Fruit fly (Drosophila melanogaster) whole organism, embryonic: ENCODE results near the gene CG34283.

Experiments
- CG10274 ChIP-seq: fragments of 200-800 bp; sonication (Bioruptor generic); optimal IDR thresholded peaks from 3 replicates; lab custom pipeline; 2017; ENCODE audit warnings: missing biosample characterization, mild to moderate bottlenecking, missing genetic modification characterization
- CG10654 ChIP-seq: fragments of 200-800 bp; sonication (Bioruptor generic); optimal IDR thresholded peaks from 2 replicates; lab custom pipeline; 2016; ENCODE audit warnings: missing biosample characterization, missing genetic modification characterization
- CG11085 ChIP-seq: fragments of 200-800 bp; sonication (Bioruptor generic); IDR thresholded peaks from 2 replicates; pipeline ENCODE4 v1.3.6; 2022; ENCODE audit warnings: missing biosample characterization, missing genetic modification characterization
- CG11247 ChIP-seq: fragments of 200-800 bp; sonication (Bioruptor generic); IDR thresholded peaks from 2 replicates; pipeline ENCODE4 v1.3.6; 2022; ENCODE audit warnings: missing biosample characterization, missing genetic modification characterization
- CG1233 ChIP-seq: fragments of 200-800 bp; sonication (Bioruptor generic); optimal IDR thresholded peaks from 4 replicates; lab custom pipeline; 2018; ENCODE audit warnings: missing biosample characterization, mild to moderate bottlenecking, missing genetic modification characterization
- CG15514 ChIP-seq: fragments of 200-800 bp; sonication (Bioruptor generic); optimal IDR thresholded peaks from 3 replicates; lab custom pipeline; 2017; ENCODE audit warnings: missing biosample characterization, missing genetic modification characterization, mild to moderate bottlenecking, moderate library complexity, missing genetic modification reagents
- CG15601 ChIP-seq: fragments of 200-800 bp; sonication (Bioruptor generic); optimal IDR thresholded peaks from 3 replicates; lab custom pipeline; 2019; ENCODE audit warnings: missing biosample characterization, mild to moderate bottlenecking, missing genetic modification characterization, moderate library complexity
- CG1603 ChIP-seq: fragments of 200-800 bp; sonication (Bioruptor generic); optimal IDR thresholded peaks from 2 replicates; lab custom pipeline; 2019; ENCODE audit warnings: missing biosample characterization, mild to moderate bottlenecking, missing genetic modification characterization, moderate library complexity
- CG17568 ChIP-seq: fragments of 200-800 bp; sonication (Bioruptor generic); optimal IDR thresholded peaks from 2 replicates; lab custom pipeline; 2018; ENCODE audit warnings: missing biosample characterization, mild to moderate bottlenecking, missing genetic modification characterization, moderate library complexity
- CG3163 ChIP-seq: fragments of 200-800 bp; sonication (Bioruptor generic); optimal IDR thresholded peaks from 3 replicates; lab custom pipeline; 2016; ENCODE audit warnings: missing biosample characterization, missing genetic modification characterization
- CG33213 ChIP-seq: fragments of 200-800 bp; sonication (Bioruptor generic); optimal IDR thresholded peaks from 3 replicates; lab custom pipeline; 2016; ENCODE audit warnings: missing biosample characterization, missing genetic modification characterization
- CG34224 ChIP-seq: fragments of 200-800 bp; sonication (Bioruptor generic); IDR thresholded peaks from 3 replicates; pipeline ENCODE4 v1.3.6; 2022; ENCODE audit warnings: missing biosample characterization, missing genetic modification characterization; ENCODE audit not compliant: partially characterized antibody
- CG3726 ChIP-seq: fragments of 200-800 bp; sonication (Bioruptor generic); IDR thresholded peaks from 3 replicates; pipeline ENCODE4, ENCODE4 v1.3.6; 2022; ENCODE audit warnings: missing biosample characterization, missing genetic modification characterization
- CG3847 ChIP-seq: fragments of 200-800 bp; sonication (Bioruptor generic); IDR thresholded peaks from 2 replicates; pipeline ENCODE4 v1.3.6; 2022; ENCODE audit warnings: missing biosample characterization, missing genetic modification characterization
- CG42726 ChIP-seq: fragments of 200-800 bp; sonication (Bioruptor generic); IDR thresholded peaks from 2 replicates; pipeline ENCODE4 v1.3.6; 2022; ENCODE audit warnings: missing biosample characterization, missing genetic modification characterization; ENCODE audit not compliant: partially characterized antibody
- CG43689 ChIP-seq: fragments of 200-800 bp; sonication (Bioruptor generic); IDR thresholded peaks from 2 replicates; pipeline ENCODE4 v1.3.6; 2022; ENCODE audit warnings: missing biosample characterization, missing genetic modification characterization
- CG5953 ChIP-seq: fragments of 200-800 bp; sonication (Bioruptor generic); IDR thresholded peaks from 2 replicates; pipeline ENCODE4 v1.3.6; 2022; ENCODE audit warnings: missing biosample characterization, missing genetic modification characterization
- D19A ChIP-seq: fragments of 200-800 bp; optimal IDR thresholded peaks from 3 replicates; lab custom pipeline; 2019; ENCODE audit warnings: missing biosample characterization, mild to moderate bottlenecking, missing genetic modification characterization, moderate library complexity
- Dbx ChIP-seq: fragments of 200-800 bp; sonication (Bioruptor generic); IDR thresholded peaks from 3 replicates; pipeline ENCODE4 v1.3.6; 2022; ENCODE audit warnings: missing biosample characterization, missing genetic modification characterization
- Dip2 ChIP-seq: fragments of 200-800 bp; sonication (Bioruptor generic); IDR thresholded peaks from 2 replicates; pipeline ENCODE4 v1.3.6; 2022; ENCODE audit warnings: missing biosample characterization, missing genetic modification characterization
- Dll ChIP-seq: fragments of 200-800 bp; sonication (Bioruptor generic); IDR thresholded peaks from 4 replicates; pipeline ENCODE4 v1.3.6; 2022; ENCODE audit warnings: missing biosample characterization, missing genetic modification characterization; ENCODE audit not compliant: partially characterized antibody
- Doc2 ChIP-seq: fragments of 200-800 bp; sonication (Bioruptor generic); IDR thresholded peaks from 2 replicates; pipeline ENCODE4 v1.3.6; 2022; ENCODE audit warnings: missing biosample characterization, missing genetic modification characterization
- Dp ChIP-seq: fragments of 200-800 bp; sonication (Bioruptor generic); optimal IDR thresholded peaks from 2 replicates; lab custom pipeline; 2018; ENCODE audit warnings: missing biosample characterization, mild to moderate bottlenecking, missing genetic modification characterization, moderate library complexity
- E2f2 ChIP-seq: fragments of 200-800 bp; sonication (Bioruptor generic); IDR thresholded peaks from 2 replicates; pipeline ENCODE4 v1.3.6; 2022; ENCODE audit warnings: missing biosample characterization, missing genetic modification characterization
- ERR ChIP-seq: fragments of 200-800 bp; sonication (Bioruptor generic); optimal IDR thresholded peaks from 2 replicates; lab custom pipeline; 2016; ENCODE audit warnings: missing biosample characterization, missing genetic modification characterization
- Hand ChIP-seq: fragments of 200-800 bp; sonication (Bioruptor generic); optimal IDR thresholded peaks from 2 replicates; lab custom pipeline; 2017; ENCODE audit warnings: mild to moderate bottlenecking, missing biosample characterization, missing genetic modification reagents, missing genetic modification characterization
- Hr78 ChIP-seq, 2 experiments: fragments of 200-800 bp in 1 of 2; fragments of >200 bp in 1 of 2; sonication (Bioruptor generic) in 1 of 2; optimal IDR thresholded peaks; 2 replicates each; lab custom pipeline; 2017 to 2019; ENCODE audit warnings: missing biosample characterization in 2 of 2, missing genetic modification characterization in 2 of 2, mild to moderate bottlenecking in 1 of 2, moderate library complexity in 1 of 2
- Med ChIP-seq: fragments of 200-800 bp; sonication (Bioruptor generic); peaks from one replicate; lab custom pipeline; 2016; ENCODE audit warnings: missing biosample characterization, missing genetic modification characterization, mild to moderate bottlenecking, inconsistent platforms, moderate library complexity
- Mrtf ChIP-seq: fragments of 200-800 bp; sonication (Bioruptor generic); IDR thresholded peaks from 3 replicates; pipeline ENCODE4 v1.3.6; 2022; ENCODE audit warnings: missing biosample characterization, missing genetic modification characterization
- Opbp ChIP-seq: fragments of 200-800 bp; sonication (Bioruptor generic); IDR thresholded peaks from 3 replicates; pipeline ENCODE4 v1.3.6; 2022; ENCODE audit warnings: missing biosample characterization, missing genetic modification characterization; ENCODE audit not compliant: partially characterized antibody
- Ptx1 ChIP-seq: fragments of 200-800 bp; sonication (Bioruptor generic); IDR thresholded peaks from 2 replicates; pipeline ENCODE4 v1.3.6; 2022; ENCODE audit warnings: missing biosample characterization, missing genetic modification characterization
- Sox100B ChIP-seq: fragments of 200-800 bp; sonication (Bioruptor generic); optimal IDR thresholded peaks from 3 replicates; lab custom pipeline; 2018; ENCODE audit warnings: missing biosample characterization, mild to moderate bottlenecking, missing genetic modification characterization
- bbx ChIP-seq: fragments of 200-800 bp; sonication (Bioruptor generic); IDR thresholded peaks from 2 replicates; pipeline ENCODE4 v1.3.6; 2022; ENCODE audit warnings: missing biosample characterization, missing genetic modification characterization; ENCODE audit not compliant: partially characterized antibody
- da ChIP-seq: fragments of 200-800 bp; sonication (Bioruptor generic); optimal IDR thresholded peaks from 2 replicates; lab custom pipeline; 2016; ENCODE audit warnings: missing biosample characterization, missing genetic modification characterization
- dmrt99B ChIP-seq: fragments of 200-800 bp; sonication (Bioruptor generic); optimal IDR thresholded peaks from 2 replicates; lab custom pipeline; 2018; ENCODE audit warnings: missing biosample characterization, mild to moderate bottlenecking, missing genetic modification characterization, moderate library complexity
- grau ChIP-seq: fragments of 200-800 bp; optimal IDR thresholded peaks from 3 replicates; lab custom pipeline; 2019; ENCODE audit warnings: missing biosample characterization, mild to moderate bottlenecking, missing genetic modification characterization, moderate library complexity
- grn ChIP-seq: fragments of 200-800 bp; sonication (Bioruptor generic); optimal IDR thresholded peaks from 3 replicates; lab custom pipeline; 2017; ENCODE audit warnings: missing biosample characterization, missing genetic modification characterization
- gsb-n ChIP-seq: fragments of 200-800 bp; sonication (Bioruptor generic); optimal IDR thresholded peaks from 3 replicates; lab custom pipeline; 2018; ENCODE audit warnings: missing biosample characterization, mild to moderate bottlenecking, missing genetic modification characterization
- her ChIP-seq: fragments of 200-800 bp; sonication (Bioruptor generic); optimal IDR thresholded peaks from 2 replicates; lab custom pipeline; 2016; ENCODE audit warnings: missing biosample characterization, missing genetic modification characterization
- kah ChIP-seq: fragments of 200-800 bp; sonication (Bioruptor generic); optimal IDR thresholded peaks from 2 replicates; lab custom pipeline; 2018; ENCODE audit warnings: missing biosample characterization, mild to moderate bottlenecking, missing genetic modification characterization
- klu ChIP-seq: fragments of 200-800 bp; sonication (Bioruptor generic); IDR thresholded peaks from 2 replicates; pipeline ENCODE4 v1.3.6; 2022; ENCODE audit warnings: missing biosample characterization, missing genetic modification characterization
- lmd ChIP-seq: fragments of 200-800 bp; sonication (Bioruptor generic); IDR thresholded peaks from 2 replicates; pipeline ENCODE4 v1.3.6; 2022; ENCODE audit warnings: missing biosample characterization, missing genetic modification characterization
- nom ChIP-seq: fragments of 200-800 bp; sonication (Bioruptor generic); optimal IDR thresholded peaks from 2 replicates; lab custom pipeline; 2017; ENCODE audit warnings: missing biosample characterization, missing genetic modification characterization, mild to moderate bottlenecking, moderate library complexity, missing genetic modification reagents
- pb ChIP-seq: fragments of 200-800 bp; sonication (Bioruptor generic); optimal IDR thresholded peaks from 3 replicates; lab custom pipeline; 2016; ENCODE audit warnings: missing biosample characterization, missing genetic modification characterization
- ranshi ChIP-seq: fragments of 200-800 bp; sonication (Bioruptor generic); IDR thresholded peaks from 2 replicates; pipeline ENCODE4 v1.3.6; 2022; ENCODE audit warnings: missing biosample characterization, missing genetic modification characterization
- sens ChIP-seq: fragments of 200-800 bp; sonication (Bioruptor generic); peaks from one replicate; lab custom pipeline; 2016; ENCODE audit warnings: missing biosample characterization, missing genetic modification characterization
- sens-2 ChIP-seq: fragments of 200-800 bp; sonication (Bioruptor generic); IDR thresholded peaks from 2 replicates; pipeline ENCODE4 v1.3.6; 2022; ENCODE audit warnings: missing biosample characterization, missing genetic modification characterization
- slbo ChIP-seq: fragments of 200-800 bp; sonication (Bioruptor generic); IDR thresholded peaks from 2 replicates; pipeline ENCODE4 v1.3.6; 2022; ENCODE audit warnings: missing biosample characterization, missing genetic modification characterization

The CG34283 gene

DNA sequence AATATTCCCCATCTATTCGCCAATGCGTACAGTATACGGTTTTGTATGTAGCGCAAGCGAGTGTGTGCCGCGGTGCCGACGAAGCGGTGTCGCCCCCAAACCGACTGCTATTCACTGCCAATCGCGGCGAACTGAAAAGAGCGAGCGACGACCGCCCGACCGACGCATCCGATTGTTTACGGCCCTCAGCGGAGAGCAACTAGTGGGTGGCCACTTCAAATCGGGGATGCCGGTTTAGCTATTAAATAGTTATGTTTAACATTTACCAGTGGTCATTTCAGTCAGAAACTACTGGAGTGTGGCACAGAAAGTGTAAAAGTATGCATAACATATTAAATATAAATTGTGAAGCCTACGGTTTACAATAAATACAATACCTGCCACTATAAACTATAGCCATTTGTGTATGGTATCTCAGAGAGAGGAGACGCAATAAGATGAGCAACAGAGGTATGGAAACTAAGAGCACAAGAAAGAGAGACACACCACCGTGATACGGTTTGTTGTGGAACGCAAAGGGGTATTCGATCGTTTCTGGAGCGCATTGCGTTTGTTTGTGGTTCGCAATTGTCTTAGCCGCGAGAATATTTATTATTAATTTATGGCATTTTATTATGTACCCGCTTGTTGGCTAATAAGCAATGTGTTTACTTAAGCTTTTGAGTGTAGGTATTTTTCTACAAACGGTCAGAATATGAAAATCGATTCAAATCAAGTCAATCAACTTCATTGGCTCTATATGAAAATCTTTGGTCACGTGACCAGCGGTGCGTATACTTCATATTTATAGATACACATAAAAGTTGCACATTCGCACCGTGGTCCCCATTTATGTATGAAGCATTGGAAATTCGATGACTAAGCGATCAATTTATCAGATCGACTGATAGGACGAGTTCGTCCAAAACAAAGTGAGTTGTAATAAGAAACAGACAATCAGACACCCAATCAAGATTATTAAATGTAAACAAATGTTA is 17.9 kb upstream of the CG34283 start (continued):
- no peak for TF ChIP-seq Mrtf (GFP tag; lab: Robert Waterston, UW)
- no peak for TF ChIP-seq CG10274 (GFP tag; lab: Kevin White, UChicago)
- no peak for TF ChIP-seq CG33213 (GFP tag; lab: Kevin White, UChicago)
- TF ChIP-seq Dll (GFP tag; lab: Robert Waterston, UW) = peak; percentile 51; the same call in 3 of the 4 replicates
- TF ChIP-seq Doc2 (GFP tag; lab: Robert Waterston, UW) = no peak
- TF ChIP-seq Dp (GFP tag; lab: Kevin White, UChicago) = no peak
- TF ChIP-seq Hr78 (GFP tag; optimal IDR thresholded peaks at IDR 0.05; lab: Kevin White, UChicago) = no peak
- no peak for TF ChIP-seq Ptx1
- TF ChIP-seq CG11247 (GFP tag; lab: Robert Waterston, UW) = 0 out of 2 replicates have a peak, but pooled peaks have one; percentile 15
- TF ChIP-seq ERR = no peak
- no peak for TF ChIP-seq pb (GFP tag; lab: Kevin White, UChicago)
- TF ChIP-seq kah = peak; percentile 87
- peak; percentile 45; the same call in 1 of the 3 replicates for TF ChIP-seq Dbx (GFP tag; lab: Robert Waterston, UW)
- TF ChIP-seq slbo (GFP tag; lab: Robert Waterston, UW) = 0 out of 2 replicates have a peak, but pooled peaks have one; percentile 15
- peak; percentile 28; the same call in 1 of the 2 replicates for TF ChIP-seq CG3847
- TF ChIP-seq CG15514 (GFP tag; lab: Kevin White, UChicago) = peak; percentile 12
- no peak for TF ChIP-seq sens-2 (GFP tag; lab: Robert Waterston, UW)
- no peak for TF ChIP-seq D19A (tag; lab: Kevin White, UChicago)
- TF ChIP-seq CG11085 = no peak
- TF ChIP-seq CG17568 = no peak
- TF ChIP-seq CG10654 (GFP tag; lab: Kevin White, UChicago) = no peak
- TF ChIP-seq gsb-n (tag; lab: Kevin White, UChicago) = peak; percentile 34
- peak; percentile 33 for TF ChIP-seq CG1603 (tag; lab: Kevin White, UChicago)
- peak; percentile 28 for TF ChIP-seq nom (GFP tag; lab: Kevin White, UChicago)
- no peak for TF ChIP-seq CG15601 (tag; lab: Kevin White, UChicago)
- TF ChIP-seq ranshi = no peak
- peak; percentile 8 for TF ChIP-seq CG1233
- TF ChIP-seq her (GFP tag; lab: Kevin White, UChicago) = no peak
- no peak for TF ChIP-seq CG43689 (GFP tag; lab: Robert Waterston, UW)
- TF ChIP-seq Dip2 (GFP tag; lab: Robert Waterston, UW) = no peak
- no peak for TF ChIP-seq CG3726 (GFP tag; lab: Robert Waterston, UW)
- no peak for TF ChIP-seq dmrt99B (tag; lab: Kevin White, UChicago)
- TF ChIP-seq sens = peak; percentile 82
- peak; percentile 56; the same call in 1 of the 2 replicates for TF ChIP-seq CG42726 (GFP tag; lab: Robert Waterston, UW)
- no peak for TF ChIP-seq CG5953
- TF ChIP-seq bbx (GFP tag; lab: Robert Waterston, UW) = peak; percentile 37; the same call in 1 of the 2 replicates
- no peak for TF ChIP-seq da
- no peak for TF ChIP-seq klu (GFP tag; lab: Robert Waterston, UW)
- TF ChIP-seq Hand (GFP tag; lab: Kevin White, UChicago) = no peak
- TF ChIP-seq Med (GFP tag; lab: Kevin White, UChicago) = peak; percentile 83
- 0 out of 2 replicates have a peak, but pooled peaks have one; percentile 7 for TF ChIP-seq E2f2 (GFP tag; lab: Robert Waterston, UW)
- peak; percentile 2 for TF ChIP-seq Sox100B
- no peak for TF ChIP-seq grau (tag; lab: Kevin White, UChicago)
- peak; percentile 35 for TF ChIP-seq grn (GFP tag; lab: Kevin White, UChicago)
- no peak for TF ChIP-seq lmd (GFP tag; lab: Robert Waterston, UW)
- TF ChIP-seq Opbp = peak; percentile 46; the same call in 2 of the 3 replicates
- TF ChIP-seq CG3163 (GFP tag; lab: Kevin White, UChicago) = peak; percentile 85
- 0 out of 3 replicates have a peak, but pooled peaks have one; percentile 55 for TF ChIP-seq CG34224 (GFP tag; lab: Robert Waterston, UW)
